Worm (Caenorhabditis elegans): ENCODE measurements around the gene srw-43.

ce11 chrV:16692988-16693387, 7.2 kb downstream of the srw-43 start:
- TF ChIP-seq him-1 (tag; optimal IDR thresholded peaks at IDR 0.05) (no peak), W03F9.2 (tag; optimal IDR thresholded peaks at IDR 0.05) (no peak), dao-5 (tag; optimal IDR thresholded peaks at IDR 0.05) (no peak)
